Fruit fly (Drosophila melanogaster) whole organism, prepupa: ENCODE measurements around the gene HGTX.
A peak's percentile ranks its signal among the peaks of the same experiment; 100 is the strongest.

Experiments
- Blimp-1 ChIP-seq: fragments of 200-800 bp; sonication (Bioruptor generic); optimal IDR thresholded peaks from 3 replicates; lab custom pipeline; 2017; ENCODE audit warnings: missing biosample characterization, missing genetic modification characterization, mild to moderate bottlenecking, moderate library complexity, missing genetic modification reagents
- CG3919 ChIP-seq: fragments of 200-800 bp; sonication (Bioruptor generic); optimal IDR thresholded peaks from 3 replicates; lab custom pipeline; 2016; ENCODE audit warnings: missing biosample characterization, missing genetic modification characterization
- Eip78C ChIP-seq: fragments of 200-800 bp; sonication (Bioruptor generic); peaks from one replicate; lab custom pipeline; 2016; ENCODE audit warnings: missing biosample characterization, missing genetic modification characterization
- salr ChIP-seq, 2 experiments: fragments of 200-800 bp; sonication (Bioruptor generic); optimal IDR thresholded peaks; 3 replicates each; lab custom pipeline; 2016 to 2018; ENCODE audit warnings: missing biosample characterization in 2 of 2, missing genetic modification characterization in 2 of 2, mild to moderate bottlenecking in 1 of 2

DNA sequence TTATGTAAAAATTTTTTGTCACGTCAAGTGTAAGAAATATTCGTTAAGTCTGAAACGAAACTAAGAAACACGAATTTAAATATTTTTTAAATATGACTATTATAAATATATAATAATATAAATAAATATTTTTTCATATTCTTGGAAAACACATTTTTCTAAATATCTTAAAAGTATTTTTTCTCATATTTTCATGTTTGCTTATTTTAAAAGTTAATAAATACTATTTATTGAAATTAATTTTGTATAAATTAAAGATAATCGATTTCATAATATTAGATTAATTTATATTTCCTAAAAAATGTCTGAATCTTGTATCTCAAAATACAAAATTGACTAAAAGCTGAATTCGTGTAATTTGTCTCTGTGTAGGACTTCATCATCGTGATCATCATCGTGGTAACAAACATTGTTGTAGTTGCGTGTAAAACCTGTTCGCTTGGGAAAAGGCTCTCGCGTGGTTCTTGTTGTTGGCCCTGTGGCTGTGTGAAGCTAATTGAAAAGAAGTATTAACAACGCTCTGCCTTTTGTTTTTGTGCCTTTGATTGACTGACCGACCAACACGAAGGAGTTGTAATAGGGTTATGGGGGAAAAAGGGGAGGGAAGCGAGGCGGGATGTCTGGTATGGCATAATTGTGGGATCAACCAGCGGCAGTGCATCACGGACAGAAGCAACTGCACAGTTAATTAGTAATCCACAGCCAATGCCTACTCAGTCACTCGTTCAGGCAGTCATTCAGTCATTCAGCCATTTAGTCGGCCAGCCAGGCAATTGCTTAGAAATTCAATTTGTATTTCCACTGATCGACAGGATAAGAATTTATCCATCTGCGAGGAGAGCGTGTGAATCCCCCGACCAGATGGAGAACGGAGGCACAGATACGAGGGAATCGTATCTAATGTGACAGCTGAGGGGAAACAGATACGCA is 12.3 kb upstream of the HGTX start:
- TF ChIP-seq Eip78C (peak; percentile 54), salr (GFP tag; optimal IDR thresholded peaks at IDR 0.05; lab: Kevin White, UChicago) (peak in 1 of 2 experiments; percentile 42), Blimp-1 (GFP tag; lab: Kevin White, UChicago) (no peak), CG3919 (GFP tag; lab: Kevin White, UChicago) (peak; percentile 1)
